Worm (Caenorhabditis elegans) whole organism, L1 larva: ENCODE data around the gene dro-1.

Experiments used
- aly-2 ChIP-seq: fragments of 150-350 bp; optimal IDR thresholded peaks from 2 replicates; lab custom pipeline; 2014; ENCODE audit warnings: missing biosample characterization, missing genetic modification characterization
- ama-1 ChIP-seq: fragments of 150-350 bp; optimal IDR thresholded peaks from 2 replicates; lab custom pipeline; 2014
- ceh-82 ChIP-seq, 3 experiments: fragments of 150-350 bp in 1 of 3; sonication (generic microtip) in 2 of 3; optimal IDR thresholded peaks; 2 replicates each; lab custom pipeline; 2014 to 2017; ENCODE audit warnings: missing biosample characterization in 3 of 3, missing genetic modification characterization in 3 of 3
- fos-1 ChIP-seq: fragments of 150-350 bp; optimal IDR thresholded peaks from 2 replicates; lab custom pipeline; 2014; ENCODE audit warnings: missing biosample characterization, missing genetic modification characterization
- lin-35 ChIP-seq, 2 experiments: fragments of 150-350 bp; optimal IDR thresholded peaks; 2 replicates each; lab custom pipeline; 2014; ENCODE audit warnings: missing biosample characterization in 2 of 2, missing genetic modification characterization in 2 of 2, missing genetic modification reagents in 2 of 2
- lin-39 ChIP-seq: fragments of 150-350 bp; optimal IDR thresholded peaks from 2 replicates; lab custom pipeline; 2014; ENCODE audit warnings: missing biosample characterization, missing genetic modification reagents, missing genetic modification characterization
- mdl-1 ChIP-seq, 2 experiments: fragments of 150-350 bp; optimal IDR thresholded peaks; 2 replicates each; lab custom pipeline; 2014 to 2017; ENCODE audit warnings: missing biosample characterization in 2 of 2, missing genetic modification characterization in 2 of 2, inconsistent platforms in 1 of 2
- nhr-237 ChIP-seq: fragments of 150-350 bp; optimal IDR thresholded peaks from 2 replicates; lab custom pipeline; 2014; ENCODE audit warnings: missing biosample characterization, missing genetic modification characterization
- zag-1 ChIP-seq: fragments of 150-350 bp; optimal IDR thresholded peaks from 2 replicates; lab custom pipeline; 2014; ENCODE audit warnings: missing biosample characterization, missing genetic modification characterization

- TF ChIP-seq fos-1 (tag; lab: Kevin White, UChicago) (no peak), lin-35 (GFP tag; optimal IDR thresholded peaks at IDR 0.05; lab: Kevin White, UChicago) (no peak), lin-39 (tag; lab: Kevin White, UChicago) (no peak), mdl-1 (tag; optimal IDR thresholded peaks at IDR 0.05; lab: Kevin White, UChicago) (no peak), aly-2 (no peak), zag-1 (tag; lab: Kevin White, UChicago) (no peak), ama-1 (lab: Kevin White, UChicago) (no peak), nhr-237 (tag; lab: Kevin White, UChicago) (no peak), ceh-82 (tag; optimal IDR thresholded peaks at IDR 0.05; lab: Kevin White, UChicago) (no peak)
These were observed 40.7 kb downstream of the dro-1 start for ce11 chrIII:13383159-13383558.
